Worm (Caenorhabditis elegans) whole organism, early embryonic: Measurements from ENCODE around the gene F35A5.1.

Source experiments
- B0310.2 ChIP-seq: sonication (generic microtip); optimal IDR thresholded peaks from 2 replicates; lab custom pipeline; 2016; ENCODE audit warnings: mild to moderate bottlenecking, missing genetic modification characterization, missing compliant biosample characterization
- F13C5.2 ChIP-seq: sonication (generic microtip); optimal IDR thresholded peaks from 2 replicates; lab custom pipeline; 2017; ENCODE audit warnings: mild to moderate bottlenecking, missing genetic modification characterization, inconsistent platforms, missing compliant biosample characterization
- aly-1 ChIP-seq: sonication (generic microtip); optimal IDR thresholded peaks from 2 replicates; lab custom pipeline; 2016; ENCODE audit warnings: missing genetic modification characterization, missing compliant biosample characterization
- ama-1 ChIP-seq: fragments of 150-350 bp; optimal IDR thresholded peaks from 2 replicates; lab custom pipeline; 2014
- ceh-13 ChIP-seq: fragments of 200-800 bp; sonication (Bioruptor generic); optimal IDR thresholded peaks from 2 replicates; lab custom pipeline; 2018; ENCODE audit warnings: mild to moderate bottlenecking, missing genetic modification characterization, missing compliant biosample characterization
- ets-7 ChIP-seq: sonication (generic microtip); optimal IDR thresholded peaks from 2 replicates; lab custom pipeline; 2016; ENCODE audit warnings: missing genotype, missing genetic modification characterization, missing compliant biosample characterization
- flt-1 ChIP-seq: fragments of 200-800 bp; sonication (Bioruptor generic); IDR thresholded peaks from 2 replicates; pipeline ENCODE4 v1.3.6; 2022; ENCODE audit warnings: missing genetic modification characterization, missing compliant biosample characterization
- hnd-1 ChIP-seq: sonication (generic microtip); optimal IDR thresholded peaks from 2 replicates; lab custom pipeline; 2016; ENCODE audit warnings: missing genetic modification characterization, missing compliant biosample characterization
- pes-1 ChIP-seq: fragments of 200-800 bp; sonication (Bioruptor generic); IDR thresholded peaks from 2 replicates; pipeline ENCODE4 v1.3.6; 2022; ENCODE audit warnings: missing genetic modification reagents, missing genetic modification characterization, missing compliant biosample characterization
- tbx-11 ChIP-seq: fragments of 200-800 bp; sonication (Bioruptor generic); IDR thresholded peaks from 2 replicates; pipeline ENCODE4 v1.3.6; 2022; ENCODE audit warnings: missing genetic modification characterization, missing compliant biosample characterization
- tbx-37 ChIP-seq: fragments of 200-800 bp; sonication (Bioruptor generic); conservative IDR thresholded peaks from 2 replicates; pipeline ENCODE4 v1.3.6; 2022; ENCODE audit warnings: missing genetic modification reagents, missing genetic modification characterization, missing compliant biosample characterization
- tra-4 ChIP-seq: sonication (generic microtip); optimal IDR thresholded peaks from 2 replicates; lab custom pipeline; 2017; ENCODE audit warnings: missing genetic modification characterization, missing compliant biosample characterization

- TF ChIP-seq ama-1 (lab: Kevin White, UChicago) = no peak
- TF ChIP-seq pes-1 = no peak
- no peak for TF ChIP-seq tra-4 (tag; lab: Kevin White, UChicago)
- TF ChIP-seq B0310.2 = no peak
- no peak for TF ChIP-seq aly-1 (tag; lab: Kevin White, UChicago)
- no peak for TF ChIP-seq tbx-11
- TF ChIP-seq flt-1 (GFP tag; lab: Robert Waterston, UW) = no peak
- no peak for TF ChIP-seq F13C5.2 (tag; lab: Kevin White, UChicago)
- no peak for TF ChIP-seq tbx-37 (GFP tag; lab: Robert Waterston, UW)
- TF ChIP-seq hnd-1 (tag; lab: Kevin White, UChicago) = no peak
- no peak for TF ChIP-seq ets-7 (tag; lab: Kevin White, UChicago)
- no peak for TF ChIP-seq ceh-13
Measured at ce11 chrX:3768717-3769116, 38.5 kb upstream of the F35A5.1 start, which contains the start of gene F47B7.5.
